Fruit fly (Drosophila melanogaster) whole organism, embryonic: ENCODE data around the gene CG10710.
A peak's percentile ranks its signal among the peaks of the same experiment; 100 is the strongest.

Source experiments
- Bteb2 ChIP-seq: fragments of 200-800 bp; sonication (Bioruptor generic); optimal IDR thresholded peaks from 2 replicates; lab custom pipeline; 2016; ENCODE audit warnings: missing biosample characterization, missing genetic modification characterization
- CG10209 ChIP-seq: fragments of 200-800 bp; sonication (Bioruptor generic); optimal IDR thresholded peaks from 3 replicates; lab custom pipeline; 2017; ENCODE audit warnings: missing biosample characterization, mild to moderate bottlenecking, missing genetic modification characterization, missing genetic modification reagents
- CG10267 ChIP-seq: fragments of 200-800 bp; sonication (Bioruptor generic); optimal IDR thresholded peaks from 2 replicates; lab custom pipeline; 2018; ENCODE audit warnings: missing biosample characterization, mild to moderate bottlenecking, missing genetic modification characterization, moderate library complexity
- CG10543 ChIP-seq: fragments of 200-800 bp; sonication (Bioruptor generic); optimal IDR thresholded peaks from 3 replicates; lab custom pipeline; 2017; ENCODE audit warnings: missing biosample characterization, mild to moderate bottlenecking, missing genetic modification characterization, moderate library complexity
- CG10654 ChIP-seq: fragments of 200-800 bp; sonication (Bioruptor generic); optimal IDR thresholded peaks from 2 replicates; lab custom pipeline; 2016; ENCODE audit warnings: missing biosample characterization, missing genetic modification characterization
- CG13296 ChIP-seq: fragments of 200-800 bp; sonication (Bioruptor generic); optimal IDR thresholded peaks from 3 replicates; lab custom pipeline; 2018; ENCODE audit warnings: missing biosample characterization, mild to moderate bottlenecking, missing genetic modification characterization
- CG15696 ChIP-seq: fragments of 200-800 bp; sonication (Bioruptor generic); optimal IDR thresholded peaks from 2 replicates; lab custom pipeline; 2019; ENCODE audit warnings: missing biosample characterization, mild to moderate bottlenecking, missing genetic modification characterization, moderate library complexity
- CG1832 ChIP-seq: fragments of 200-800 bp; sonication (Bioruptor generic); optimal IDR thresholded peaks from 2 replicates; lab custom pipeline; 2017; ENCODE audit warnings: missing biosample characterization, mild to moderate bottlenecking, missing genetic modification characterization, inconsistent platforms
- CG3281 ChIP-seq: fragments of 200-800 bp; sonication (Bioruptor generic); optimal IDR thresholded peaks from 3 replicates; lab custom pipeline; 2017; ENCODE audit warnings: missing biosample characterization, mild to moderate bottlenecking, missing genetic modification characterization
- CG34376 ChIP-seq: fragments of 200-800 bp; sonication (Bioruptor generic); optimal IDR thresholded peaks from 2 replicates; lab custom pipeline; 2018; ENCODE audit warnings: missing biosample characterization, mild to moderate bottlenecking, missing genetic modification characterization
- CG4820 ChIP-seq: fragments of 200-800 bp; sonication (Bioruptor generic); optimal IDR thresholded peaks from 3 replicates; lab custom pipeline; 2016; ENCODE audit warnings: missing biosample characterization, missing genetic modification characterization
- CG6254 ChIP-seq: fragments of 200-800 bp; sonication (Bioruptor generic); optimal IDR thresholded peaks from 3 replicates; lab custom pipeline; 2017; ENCODE audit warnings: mild to moderate bottlenecking, missing biosample characterization, missing genetic modification reagents, missing genetic modification characterization
- CG6272 ChIP-seq: fragments of 200-800 bp; sonication (Bioruptor generic); IDR thresholded peaks from 2 replicates; pipeline ENCODE4 v1.3.6; 2022; ENCODE audit warnings: missing biosample characterization, missing genetic modification characterization
- CG6654 ChIP-seq: fragments of 200-800 bp; sonication (Bioruptor generic); optimal IDR thresholded peaks from 2 replicates; lab custom pipeline; 2017; ENCODE audit warnings: missing biosample characterization, mild to moderate bottlenecking, missing genetic modification characterization
- CG9797 ChIP-seq: fragments of 200-800 bp; sonication (Bioruptor generic); optimal IDR thresholded peaks from 3 replicates; lab custom pipeline; 2018; ENCODE audit warnings: missing biosample characterization, mild to moderate bottlenecking, missing genetic modification characterization
- Dek ChIP-seq: fragments of 200-800 bp; sonication (Bioruptor generic); optimal IDR thresholded peaks from 3 replicates; lab custom pipeline; 2019; ENCODE audit warnings: missing biosample characterization, mild to moderate bottlenecking, missing genetic modification characterization, moderate library complexity
- Fer3 ChIP-seq: fragments of 200-800 bp; sonication (Bioruptor generic); optimal IDR thresholded peaks from 2 replicates; lab custom pipeline; 2018; ENCODE audit warnings: missing biosample characterization, mild to moderate bottlenecking, missing genetic modification characterization, moderate library complexity
- Hr78 ChIP-seq, 2 experiments: fragments of 200-800 bp in 1 of 2; fragments of >200 bp in 1 of 2; sonication (Bioruptor generic) in 1 of 2; optimal IDR thresholded peaks; 2 replicates each; lab custom pipeline; 2017 to 2019; ENCODE audit warnings: missing biosample characterization in 2 of 2, missing genetic modification characterization in 2 of 2, mild to moderate bottlenecking in 1 of 2, moderate library complexity in 1 of 2
- Lhr ChIP-seq: fragments of 200-800 bp; sonication (Bioruptor generic); optimal IDR thresholded peaks from 3 replicates; lab custom pipeline; 2017; ENCODE audit warnings: mild to moderate bottlenecking, missing biosample characterization, missing genetic modification reagents, missing genetic modification characterization
- NFAT ChIP-seq: fragments of 200-800 bp; sonication (Bioruptor generic); IDR thresholded peaks from 2 replicates; pipeline ENCODE4 v1.3.6; 2022; ENCODE audit warnings: missing biosample characterization, missing genetic modification characterization
- Poxn ChIP-seq: fragments of 200-800 bp; sonication (Bioruptor generic); IDR thresholded peaks from 2 replicates; pipeline ENCODE4 v1.3.6; 2022; ENCODE audit warnings: missing biosample characterization, missing genetic modification characterization
- Side ChIP-seq: fragments of 200-800 bp; sonication (Bioruptor generic); optimal IDR thresholded peaks from 2 replicates; lab custom pipeline; 2016; ENCODE audit warnings: missing biosample characterization, missing genetic modification characterization
- TFAM ChIP-seq: fragments of 200-800 bp; sonication (Bioruptor generic); optimal IDR thresholded peaks from 2 replicates; lab custom pipeline; 2017; ENCODE audit warnings: missing biosample characterization, missing genetic modification characterization, inconsistent platforms
- YL-1 ChIP-seq: fragments of 200-800 bp; sonication (Bioruptor generic); optimal IDR thresholded peaks from 3 replicates; lab custom pipeline; 2017; ENCODE audit warnings: missing biosample characterization, mild to moderate bottlenecking, missing genetic modification characterization
- ase ChIP-seq: fragments of 200-800 bp; sonication (Bioruptor generic); IDR thresholded peaks from 3 replicates; pipeline ENCODE4 v1.3.6; 2022; ENCODE audit warnings: missing biosample characterization, missing genetic modification characterization
- bcd ChIP-seq: fragments of 200-800 bp; sonication (Bioruptor generic); optimal IDR thresholded peaks from 2 replicates; lab custom pipeline; 2017; ENCODE audit warnings: missing biosample characterization, mild to moderate bottlenecking, missing genetic modification characterization
- bowl ChIP-seq: fragments of 200-800 bp; sonication (Bioruptor generic); IDR thresholded peaks from 2 replicates; pipeline ENCODE4 v1.3.6; 2022; ENCODE audit warnings: missing biosample characterization, missing genetic modification characterization
- croc ChIP-seq: fragments of 200-800 bp; sonication (Bioruptor generic); conservative IDR thresholded peaks from 3 replicates; pipeline ENCODE4 v1.3.6; 2022; ENCODE audit warnings: missing biosample characterization, missing genetic modification characterization
- danr ChIP-seq: fragments of 200-800 bp; sonication (Bioruptor generic); IDR thresholded peaks from 2 replicates; pipeline ENCODE4 v1.3.6; 2022; ENCODE audit warnings: missing biosample characterization, missing genetic modification characterization
- dimm ChIP-seq: fragments of 200-800 bp; sonication (Bioruptor generic); IDR thresholded peaks from 2 replicates; pipeline ENCODE4 v1.3.6; 2022; ENCODE audit warnings: missing biosample characterization, missing genetic modification characterization
- fu2 ChIP-seq: fragments of 200-800 bp; sonication (Bioruptor generic); optimal IDR thresholded peaks from 2 replicates; lab custom pipeline; 2016; ENCODE audit warnings: missing biosample characterization, missing genetic modification characterization
- hkb ChIP-seq, 2 experiments: fragments of 200-800 bp in 1 of 2; fragments of >200 bp in 1 of 2; sonication (Bioruptor generic) in 1 of 2; IDR thresholded peaks in 1 of 2; optimal IDR thresholded peaks in 1 of 2; 2 replicates each; pipeline versions ENCODE4 v1.3.6 to Lab custom; 2017 to 2022; ENCODE audit warnings: missing biosample characterization in 1 of 2, missing genetic modification characterization in 1 of 2
- mam ChIP-seq: fragments of 200-800 bp; sonication (Bioruptor generic); optimal IDR thresholded peaks from 3 replicates; lab custom pipeline; 2016; ENCODE audit warnings: missing biosample characterization, missing genetic modification characterization
- nerfin-1 ChIP-seq: fragments of 200-800 bp; sonication (Bioruptor generic); optimal IDR thresholded peaks from 3 replicates; lab custom pipeline; 2019; ENCODE audit warnings: missing biosample characterization, mild to moderate bottlenecking, missing genetic modification characterization, moderate library complexity
- nom ChIP-seq: fragments of 200-800 bp; sonication (Bioruptor generic); optimal IDR thresholded peaks from 2 replicates; lab custom pipeline; 2017; ENCODE audit warnings: missing biosample characterization, missing genetic modification characterization, mild to moderate bottlenecking, moderate library complexity, missing genetic modification reagents
- pho ChIP-seq: fragments of 200-800 bp; sonication (Bioruptor generic); optimal IDR thresholded peaks from 2 replicates; lab custom pipeline; 2016; ENCODE audit warnings: missing biosample characterization, missing genetic modification characterization
- pum ChIP-seq: fragments of 200-800 bp; sonication (Bioruptor generic); optimal IDR thresholded peaks from 2 replicates; lab custom pipeline; 2016; ENCODE audit warnings: missing biosample characterization, missing genetic modification characterization
- repo ChIP-seq: fragments of 200-800 bp; sonication (Bioruptor generic); optimal IDR thresholded peaks from 2 replicates; lab custom pipeline; 2016; ENCODE audit warnings: missing biosample characterization, missing genetic modification characterization
- run ChIP-seq: fragments of 200-800 bp; sonication (Bioruptor generic); optimal IDR thresholded peaks from 3 replicates; lab custom pipeline; 2018; ENCODE audit warnings: missing biosample characterization, mild to moderate bottlenecking, missing genetic modification characterization
- salm ChIP-seq: fragments of 200-800 bp; sonication (Bioruptor generic); optimal IDR thresholded peaks from 2 replicates; lab custom pipeline; 2018; ENCODE audit warnings: missing biosample characterization, mild to moderate bottlenecking, missing genetic modification characterization
- sens ChIP-seq: fragments of 200-800 bp; sonication (Bioruptor generic); peaks from one replicate; lab custom pipeline; 2016; ENCODE audit warnings: missing biosample characterization, missing genetic modification characterization
- slp2 ChIP-seq: fragments of 200-800 bp; sonication (Bioruptor generic); optimal IDR thresholded peaks from 2 replicates; lab custom pipeline; 2016; ENCODE audit warnings: missing biosample characterization, missing genetic modification characterization
- stwl ChIP-seq: fragments of 200-800 bp; sonication (Bioruptor generic); optimal IDR thresholded peaks from 3 replicates; lab custom pipeline; 2018; ENCODE audit warnings: missing biosample characterization, mild to moderate bottlenecking, missing genetic modification characterization, moderate library complexity
- tll ChIP-seq, 2 experiments: fragments of 200-800 bp in 1 of 2; fragments of >200 bp in 1 of 2; sonication (Bioruptor generic) in 1 of 2; optimal IDR thresholded peaks; 2 replicates each; lab custom pipeline; 2017 to 2019; ENCODE audit warnings: missing biosample characterization in 2 of 2, missing genetic modification characterization in 2 of 2, mild to moderate bottlenecking in 1 of 2, moderate library complexity in 1 of 2
- twi ChIP-seq: fragments of 200-800 bp; optimal IDR thresholded peaks from 2 replicates; lab custom pipeline; 2019; ENCODE audit warnings: missing biosample characterization, mild to moderate bottlenecking, missing genetic modification characterization, moderate library complexity
- wor ChIP-seq: fragments of 200-800 bp; sonication (Bioruptor generic); IDR thresholded peaks from 2 replicates; pipeline ENCODE4 v1.3.6; 2022; ENCODE audit warnings: missing biosample characterization, missing genetic modification characterization
- zfh1 ChIP-seq: fragments of 200-800 bp; sonication (Bioruptor generic); IDR thresholded peaks from 3 replicates; pipeline ENCODE4 v1.3.6; 2022; ENCODE audit warnings: missing biosample characterization, missing genetic modification characterization
- zfh2 ChIP-seq: fragments of 200-800 bp; sonication (Bioruptor generic); optimal IDR thresholded peaks from 2 replicates; lab custom pipeline; 2016; ENCODE audit warnings: missing biosample characterization, missing genetic modification characterization

The CG10710 gene

dm6 chr3L:13476566-13477452 is 42.6 kb downstream of the CG10710 start (continued):
- peak; percentile 62 for TF ChIP-seq YL-1 (GFP tag; lab: Kevin White, UChicago)
- no peak for TF ChIP-seq stwl (tag; lab: Kevin White, UChicago)
- peak; percentile 7 for TF ChIP-seq CG9797
- TF ChIP-seq wor (GFP tag; lab: Robert Waterston, UW), result peak; percentile 87
- peak; percentile 69 for TF ChIP-seq CG10543 (GFP tag; lab: Kevin White, UChicago)
- peak; percentile 71 for TF ChIP-seq ase (GFP tag; lab: Robert Waterston, UW)
- peak; percentile 96 for TF ChIP-seq sens (GFP tag; lab: Kevin White, UChicago)
- TF ChIP-seq CG13296, result peak; percentile 87
- TF ChIP-seq tll (GFP tag; optimal IDR thresholded peaks at IDR 0.05; lab: Kevin White, UChicago), result no peak
- TF ChIP-seq Poxn (GFP tag; lab: Robert Waterston, UW), result peak; percentile 73
- peak; percentile 83 for TF ChIP-seq nerfin-1 (tag; lab: Kevin White, UChicago)
- no peak for TF ChIP-seq bowl (GFP tag; lab: Robert Waterston, UW)
- TF ChIP-seq Lhr (GFP tag; lab: Kevin White, UChicago), result peak; percentile 65
- TF ChIP-seq Dek, result peak; percentile 89
- peak; percentile 61 for TF ChIP-seq mam (GFP tag; lab: Kevin White, UChicago)
- peak; percentile 39 for TF ChIP-seq CG15696
- TF ChIP-seq salm (tag; lab: Kevin White, UChicago), result peak; percentile 77
- TF ChIP-seq CG34376 (GFP tag; lab: Kevin White, UChicago), result no peak
- TF ChIP-seq TFAM (GFP tag; lab: Kevin White, UChicago), result peak; percentile 54
- peak; percentile 71 for TF ChIP-seq pho (GFP tag; lab: Kevin White, UChicago)
- TF ChIP-seq CG4820, result peak; percentile 90
- TF ChIP-seq CG6272 (GFP tag; lab: Robert Waterston, UW), result peak; percentile 64
- peak; percentile 61 for TF ChIP-seq fu2 (GFP tag; lab: Kevin White, UChicago)
- peak; percentile 66 for TF ChIP-seq Side (GFP tag; lab: Kevin White, UChicago)
- TF ChIP-seq CG10654 (GFP tag; lab: Kevin White, UChicago), result peak; percentile 84
- peak; percentile 93 for TF ChIP-seq CG10209 (GFP tag; lab: Kevin White, UChicago)
- peak; percentile 82 for TF ChIP-seq danr (GFP tag; lab: Robert Waterston, UW)
- peak; percentile 94 for TF ChIP-seq bcd (GFP tag; lab: Kevin White, UChicago)
- TF ChIP-seq nom, result peak; percentile 45
- TF ChIP-seq NFAT (GFP tag; lab: Robert Waterston, UW), result peak; percentile 77
- peak; percentile 92 for TF ChIP-seq CG3281 (GFP tag; lab: Kevin White, UChicago)
- TF ChIP-seq run (tag; lab: Kevin White, UChicago), result peak; percentile 81
- peak; percentile 85 for TF ChIP-seq Fer3 (tag; lab: Kevin White, UChicago)
- peak in 1 of 2 experiments; percentile 83 for TF ChIP-seq Hr78 (GFP tag; optimal IDR thresholded peaks at IDR 0.05; lab: Kevin White, UChicago)
- peak; percentile 84 for TF ChIP-seq CG10267 (tag; lab: Kevin White, UChicago)
- peak; percentile 68 for TF ChIP-seq repo (GFP tag; lab: Kevin White, UChicago)
- peak; percentile 6 for TF ChIP-seq slp2 (GFP tag; lab: Kevin White, UChicago)
- TF ChIP-seq twi (tag; lab: Kevin White, UChicago), result peak; percentile 74
- peak; percentile 35; the same call in 1 of the 2 replicates for TF ChIP-seq dimm (GFP tag; lab: Robert Waterston, UW)
- peak; percentile 77 for TF ChIP-seq zfh1 (GFP tag; lab: Robert Waterston, UW)
- TF ChIP-seq hkb (optimal IDR thresholded peaks at IDR 0.05; lab: Kevin White, UChicago), result no peak
- peak; percentile 90 for TF ChIP-seq hkb (GFP tag; IDR thresholded peaks at IDR 0.05; lab: Robert Waterston, UW)
- TF ChIP-seq CG6254, result peak; percentile 82
- TF ChIP-seq zfh2 (GFP tag; lab: Kevin White, UChicago), result peak; percentile 71
- TF ChIP-seq pum (GFP tag; lab: Kevin White, UChicago), result peak; percentile 38
- TF ChIP-seq CG1832 (GFP tag; lab: Kevin White, UChicago), result no peak
- TF ChIP-seq croc, result peak; percentile 81
- TF ChIP-seq CG6654 (GFP tag; lab: Kevin White, UChicago), result peak; percentile 83
- peak; percentile 64 for TF ChIP-seq Bteb2 (GFP tag; lab: Kevin White, UChicago)
